Fruit fly (Drosophila melanogaster): ENCODE results near the gene PolZ2.

The PolZ2 gene

dm6 chr3R:5624115-5624878 lies 35.6 kb downstream of the PolZ2 start, which contains the start of the genes Dph4, Spec2 and RpL13A (continued):
- TF ChIP-seq wdn (GFP tag; IDR thresholded peaks at IDR 0.05) (no peak), bsh (GFP tag; optimal IDR thresholded peaks at IDR 0.05) (peak; percentile 21 to 78), h (optimal IDR thresholded peaks at IDR 0.05) (no peak), insv (GFP tag; optimal IDR thresholded peaks at IDR 0.05) (peak in 1 of 2 experiments; percentile 85), CG3065 (GFP tag; optimal IDR thresholded peaks at IDR 0.05) (peak; percentile 72), Hmr (GFP tag; optimal IDR thresholded peaks at IDR 0.05) (peak; percentile 98), CG14441 (GFP tag; IDR thresholded peaks at IDR 0.05) (no peak), CG17802 (tag; optimal IDR thresholded peaks at IDR 0.05) (peak; percentile 85), Hr39 (optimal IDR thresholded peaks at IDR 0.05) (no peak), CG11560 (tag; IDR thresholded peaks at IDR 0.05) (no peak), CG13123 (GFP tag; optimal IDR thresholded peaks at IDR 0.05) (peak; percentile 85), dmrt11E (tag; optimal IDR thresholded peaks at IDR 0.05) (peak; percentile 84), CG4730 (GFP tag; IDR thresholded peaks at IDR 0.05) (no peak), sug (tag; optimal IDR thresholded peaks at IDR 0.05) (peak; percentile 91), Hr51 (GFP tag; optimal IDR thresholded peaks at IDR 0.05) (peak; percentile 81 to 86), mirr (GFP tag; optimal IDR thresholded peaks at IDR 0.05) (peak; percentile 98), cato (GFP tag; optimal IDR thresholded peaks at IDR 0.05; ENCODE audit: borderline replicate concordance) (peak; percentile 76), kay (GFP tag; optimal IDR thresholded peaks at IDR 0.05) (peak; percentile 52), CG8944 (GFP tag; optimal IDR thresholded peaks at IDR 0.05) (peak; percentile 78), CG7556 (GFP tag; optimal IDR thresholded peaks at IDR 0.05) (peak; percentile 84), jigr1 (GFP tag; IDR thresholded peaks at IDR 0.05) (no peak), BEAF-32 (GFP tag; optimal IDR thresholded peaks at IDR 0.05) (peak; percentile 99), CG6683 (GFP tag; optimal IDR thresholded peaks at IDR 0.05) (peak; percentile 89), CG1602 (GFP tag; optimal IDR thresholded peaks at IDR 0.05) (peak; percentile 77), CG18476 (GFP tag; optimal IDR thresholded peaks at IDR 0.05) (peak; percentile 74), CG11398 (GFP tag; optimal IDR thresholded peaks at IDR 0.05) (peak; percentile 92), Sox102F (GFP tag; optimal IDR thresholded peaks at IDR 0.05) (no peak), CG7745 (tag; optimal IDR thresholded peaks at IDR 0.05) (no peak), CG8089 (GFP tag; optimal IDR thresholded peaks at IDR 0.05) (peak; percentile 93), Hand (GFP tag; optimal IDR thresholded peaks at IDR 0.05) (peak; percentile 87), CG11456 (GFP tag; IDR thresholded peaks at IDR 0.05) (no peak), Sin3A (optimal IDR thresholded peaks at IDR 0.05) (peak; percentile 97), CG11247 (GFP tag; IDR thresholded peaks at IDR 0.05) (no peak), CG6813 (GFP tag; optimal IDR thresholded peaks at IDR 0.05) (peak; percentile 95), CG6689 (GFP tag; IDR thresholded peaks at IDR 0.05) (no peak), CG16813 (GFP tag; IDR thresholded peaks at IDR 0.05; ENCODE audit: partially characterized antibody) (no peak), nau (GFP tag; optimal IDR thresholded peaks at IDR 0.05) (peak; percentile 94), BtbVII (GFP tag; optimal IDR thresholded peaks at IDR 0.05) (peak; percentile 94), Dip2 (GFP tag; IDR thresholded peaks at IDR 0.05) (no peak), ATbp (GFP tag; optimal IDR thresholded peaks at IDR 0.05) (peak; percentile 93), CG12155 (GFP tag; optimal IDR thresholded peaks at IDR 0.05) (peak; percentile 89), CG18619 (GFP tag; optimal IDR thresholded peaks at IDR 0.05) (peak; percentile 96), CG2712 (tag; optimal IDR thresholded peaks at IDR 0.05) (peak; percentile 90), CG11504 (tag; optimal IDR thresholded peaks at IDR 0.05) (no peak), eve (GFP tag; optimal IDR thresholded peaks at IDR 0.05) (no peak), Sry-δ (GFP tag; optimal IDR thresholded peaks at IDR 0.05) (peak; percentile 99), E2f1 (GFP tag; IDR thresholded peaks at IDR 0.05) (no peak), gce (GFP tag; IDR thresholded peaks at IDR 0.05) (no peak), luna (GFP tag; optimal IDR thresholded peaks at IDR 0.05) (peak; percentile 93), CG1024 (GFP tag; IDR thresholded peaks at IDR 0.05) (no peak)

Measured in whole organism, embryonic.